Worm (Caenorhabditis elegans) whole organism, midembryonic: Measurements from ENCODE around the gene lgc-46.

ENCODE experiments used
- T22C8.4 ChIP-seq: fragments of 200-800 bp; sonication (Bioruptor generic); IDR thresholded peaks from 2 replicates; pipeline ENCODE4 v1.3.6; 2022; ENCODE audit warnings: missing genetic modification characterization, missing compliant biosample characterization
- flt-1 ChIP-seq: fragments of 200-800 bp; sonication (Bioruptor generic); IDR thresholded peaks from 2 replicates; pipeline ENCODE4 v1.3.6; 2022; ENCODE audit warnings: missing genetic modification characterization, missing compliant biosample characterization
- ztf-23 ChIP-seq: fragments of 200-800 bp; sonication (Bioruptor generic); IDR thresholded peaks from 2 replicates; pipeline ENCODE4 v1.3.6; 2022; ENCODE audit warnings: missing genetic modification reagents, missing genetic modification characterization, missing compliant biosample characterization

ce11 chrIII:1099523-1099922 is 36.3 kb downstream of the lgc-46 start:
- TF ChIP-seq flt-1 (GFP tag; lab: Robert Waterston, UW) (no peak), T22C8.4 (no peak), ztf-23 (GFP tag; lab: Robert Waterston, UW) (no peak)
